Worm (Caenorhabditis elegans) whole organism, young adult: ENCODE data around the gene T12D8.9.

ENCODE experiments used
- B0019.2 ChIP-seq: fragments of 200-800 bp; sonication (Bioruptor generic); conservative IDR thresholded peaks from 2 replicates; pipeline ENCODE4 v1.3.6; 2022; ENCODE audit warnings: missing genetic modification reagents, missing genetic modification characterization, missing compliant biosample characterization
- C06A6.2 ChIP-seq: fragments of 200-800 bp; sonication (Bioruptor generic); conservative IDR thresholded peaks from 2 replicates; pipeline ENCODE4 v1.3.6; 2022; ENCODE audit warnings: missing genetic modification characterization, missing compliant biosample characterization
- D2030.7 ChIP-seq: fragments of 200-800 bp; sonication (Bioruptor generic); IDR thresholded peaks from 2 replicates; pipeline ENCODE4 v1.3.6; 2022; ENCODE audit warnings: missing genetic modification reagents, missing genetic modification characterization, missing compliant biosample characterization
- F33H1.4 ChIP-seq: fragments of 200-800 bp; sonication (Bioruptor generic); IDR thresholded peaks from 2 replicates; pipeline ENCODE4 v1.3.6; 2022; ENCODE audit warnings: missing genetic modification reagents, missing genetic modification characterization, missing compliant biosample characterization
- F57A8.1 ChIP-seq: fragments of 200-800 bp; sonication (Bioruptor generic); optimal IDR thresholded peaks from 2 replicates; lab custom pipeline; 2018; ENCODE audit warnings: mild to moderate bottlenecking, missing genetic modification characterization, moderate library complexity, missing compliant biosample characterization
- F57C9.4 ChIP-seq: sonication (generic microtip); optimal IDR thresholded peaks from 2 replicates; lab custom pipeline; 2017; ENCODE audit warnings: mild to moderate bottlenecking, missing genetic modification characterization, missing compliant biosample characterization
- Y53F4B.3 ChIP-seq: fragments of 200-800 bp; sonication (Bioruptor generic); IDR thresholded peaks from 2 replicates; pipeline ENCODE4 v1.3.6; 2022; ENCODE audit warnings: missing genetic modification reagents, missing genetic modification characterization, missing compliant biosample characterization
- Y53G8AR.9 ChIP-seq: fragments of 200-800 bp; sonication (Bioruptor generic); conservative IDR thresholded peaks from 2 replicates; pipeline ENCODE4 v1.3.6; 2022; ENCODE audit warnings: missing genetic modification reagents, missing genetic modification characterization, missing compliant biosample characterization
- Y67H2A.10 ChIP-seq: fragments of 200-800 bp; sonication (Bioruptor generic); conservative IDR thresholded peaks from 2 replicates; pipeline ENCODE4 v1.3.6; 2022; ENCODE audit warnings: missing genetic modification reagents, missing genetic modification characterization, missing compliant biosample characterization
- ama-1 ChIP-seq, 3 experiments: fragments of 150-350 bp in 1 of 3; sonication (generic microtip) in 2 of 3; optimal IDR thresholded peaks; 2 replicates each; lab custom pipeline; 2014 to 2018; ENCODE audit warnings: missing biosample characterization in 2 of 3, missing genetic modification characterization in 2 of 3, missing genetic modification reagents in 2 of 3
- atf-7 ChIP-seq: sonication (generic microtip); optimal IDR thresholded peaks from 2 replicates; lab custom pipeline; 2017; ENCODE audit warnings: mild to moderate bottlenecking, missing genetic modification characterization, missing compliant biosample characterization
- bed-2 ChIP-seq: fragments of 200-800 bp; sonication (Bioruptor generic); IDR thresholded peaks from 2 replicates; pipeline ENCODE4 v1.3.6; 2022; ENCODE audit warnings: missing genetic modification reagents, missing genetic modification characterization, missing compliant biosample characterization
- cebp-2 ChIP-seq: fragments of 200-800 bp; sonication (Bioruptor generic); IDR thresholded peaks from 2 replicates; pipeline ENCODE4 v1.3.6; 2022; ENCODE audit warnings: missing genetic modification characterization, missing compliant biosample characterization
- ceh-27 ChIP-seq: fragments of 200-800 bp; sonication (Bioruptor generic); optimal IDR thresholded peaks from 2 replicates; lab custom pipeline; 2018; ENCODE audit warnings: mild to moderate bottlenecking, missing genetic modification characterization, moderate library complexity, missing compliant biosample characterization
- ceh-40 ChIP-seq: fragments of 200-800 bp; sonication (Bioruptor generic); IDR thresholded peaks from 2 replicates; pipeline ENCODE4 v1.3.6; 2022; ENCODE audit warnings: missing genetic modification characterization, missing compliant biosample characterization
- ceh-91 ChIP-seq: fragments of 200-800 bp; sonication (Bioruptor generic); IDR thresholded peaks from 2 replicates; pipeline ENCODE4 v1.3.6; 2022; ENCODE audit warnings: missing genetic modification reagents, missing genetic modification characterization, missing compliant biosample characterization
- die-1 ChIP-seq: sonication (generic microtip); optimal IDR thresholded peaks from 2 replicates; lab custom pipeline; 2016; ENCODE audit warnings: missing genotype, mild to moderate bottlenecking, missing genetic modification characterization, missing compliant biosample characterization
- dpl-1 ChIP-seq: fragments of 150-350 bp; optimal IDR thresholded peaks from 2 replicates; lab custom pipeline; 2014; ENCODE audit warnings: missing biosample characterization, missing genetic modification reagents, missing genetic modification characterization
- egrh-3 ChIP-seq: fragments of 200-800 bp; sonication (Bioruptor generic); IDR thresholded peaks from 2 replicates; pipeline ENCODE4 v1.3.6; 2022; ENCODE audit warnings: missing genetic modification reagents, missing genetic modification characterization, missing compliant biosample characterization
- gei-17 ChIP-seq: fragments of 200-800 bp; sonication (Bioruptor generic); optimal IDR thresholded peaks from 2 replicates; lab custom pipeline; 2018; ENCODE audit warnings: mild to moderate bottlenecking, missing genetic modification characterization, missing compliant biosample characterization
- hmg-1.2 ChIP-seq: fragments of 200-800 bp; sonication (Bioruptor generic); IDR thresholded peaks from 2 replicates; pipeline ENCODE4 v1.3.6; 2022; ENCODE audit warnings: missing genetic modification reagents, missing genetic modification characterization, missing compliant biosample characterization
- let-607 ChIP-seq, 2 experiments: fragments of 200-800 bp in 1 of 2; sonication (Bioruptor generic) in 1 of 2; sonication (generic microtip) in 1 of 2; optimal IDR thresholded peaks; 2 replicates each; lab custom pipeline; 2016 to 2018; ENCODE audit warnings: mild to moderate bottlenecking in 2 of 2, missing compliant biosample characterization in 2 of 2, missing genetic modification characterization in 2 of 2, moderate library complexity in 2 of 2, missing genotype in 1 of 2
- lin-26 ChIP-seq: fragments of 200-800 bp; sonication (Bioruptor generic); IDR thresholded peaks from 2 replicates; pipeline ENCODE4 v1.3.6; 2022; ENCODE audit warnings: missing genetic modification reagents, missing genetic modification characterization, missing compliant biosample characterization
- lin-35 ChIP-seq, 3 experiments: fragments of 150-350 bp in 2 of 3; sonication (generic microtip) in 1 of 3; optimal IDR thresholded peaks; 2 replicates each; lab custom pipeline; 2014 to 2018; ENCODE audit warnings: missing biosample characterization in 3 of 3, missing genetic modification characterization in 3 of 3, missing genetic modification reagents in 3 of 3
- lin-40 ChIP-seq: sonication (generic microtip); optimal IDR thresholded peaks from 2 replicates; lab custom pipeline; 2016; ENCODE audit warnings: missing genetic modification characterization, mild to moderate bottlenecking, missing compliant biosample characterization, missing genotype, missing genetic modification reagents
- lin-54 ChIP-seq: fragments of 200-800 bp; sonication (Bioruptor generic); optimal IDR thresholded peaks from 2 replicates; lab custom pipeline; 2018; ENCODE audit warnings: mild to moderate bottlenecking, missing genetic modification characterization, missing compliant biosample characterization
- lsl-1 ChIP-seq: fragments of 200-800 bp; sonication (Bioruptor generic); optimal IDR thresholded peaks from 2 replicates; lab custom pipeline; 2018; ENCODE audit warnings: mild to moderate bottlenecking, missing genetic modification characterization, moderate library complexity, missing compliant biosample characterization
- madf-10 ChIP-seq: sonication (generic microtip); optimal IDR thresholded peaks from 2 replicates; lab custom pipeline; 2016; ENCODE audit warnings: mild to moderate bottlenecking, missing genetic modification characterization, missing compliant biosample characterization
- madf-3 ChIP-seq: fragments of 200-800 bp; sonication (Bioruptor generic); IDR thresholded peaks from 2 replicates; pipeline ENCODE4 v1.3.6; 2022; ENCODE audit warnings: missing genetic modification reagents, missing genetic modification characterization, missing compliant biosample characterization
- madf-6 ChIP-seq: fragments of 200-800 bp; sonication (Bioruptor generic); IDR thresholded peaks from 2 replicates; pipeline ENCODE4 v1.3.6; 2022; ENCODE audit warnings: missing genetic modification reagents, missing genetic modification characterization, missing compliant biosample characterization
- mcd-1 ChIP-seq: fragments of 200-800 bp; sonication (Bioruptor generic); IDR thresholded peaks from 2 replicates; pipeline ENCODE4 v1.3.6; 2022; ENCODE audit warnings: missing genetic modification reagents, missing genetic modification characterization, missing compliant biosample characterization
- mes-4 ChIP-seq: sonication (generic microtip); optimal IDR thresholded peaks from 2 replicates; lab custom pipeline; 2016; ENCODE audit warnings: missing genotype, missing genetic modification characterization, missing compliant biosample characterization
- nfya-2 ChIP-seq: fragments of 200-800 bp; sonication (Bioruptor generic); IDR thresholded peaks from 2 replicates; pipeline ENCODE4 v1.3.6; 2022; ENCODE audit warnings: missing genetic modification reagents, missing genetic modification characterization, missing compliant biosample characterization
- nhr-90 ChIP-seq: sonication (generic microtip); optimal IDR thresholded peaks from 2 replicates; lab custom pipeline; 2016; ENCODE audit warnings: missing genotype, mild to moderate bottlenecking, missing genetic modification characterization, missing compliant biosample characterization
- pbrm-1 ChIP-seq: fragments of 200-800 bp; sonication (Bioruptor generic); IDR thresholded peaks from 2 replicates; pipeline ENCODE4 v1.3.6; 2022; ENCODE audit warnings: missing genetic modification reagents, missing genetic modification characterization, missing compliant biosample characterization
- rcor-1 ChIP-seq: fragments of 200-800 bp; sonication (Bioruptor generic); IDR thresholded peaks from 2 replicates; pipeline ENCODE4 v1.3.6; 2022; ENCODE audit warnings: missing genetic modification reagents, missing genetic modification characterization, missing compliant biosample characterization
- sdz-38 ChIP-seq: sonication (generic microtip); optimal IDR thresholded peaks from 2 replicates; lab custom pipeline; 2016; ENCODE audit warnings: missing genotype, missing genetic modification characterization, missing compliant biosample characterization
- sea-2 ChIP-seq: fragments of 200-800 bp; sonication (Bioruptor generic); IDR thresholded peaks from 2 replicates; pipeline ENCODE4 v1.3.6; 2022; ENCODE audit warnings: missing genetic modification characterization, missing compliant biosample characterization
- snpc-4 ChIP-seq, 5 experiments: fragments of 150-350 bp in 1 of 5; sonication (generic microtip) in 4 of 5; optimal IDR thresholded peaks; 2 replicates each; lab custom pipeline; 2014 to 2018; ENCODE audit warnings: missing genetic modification characterization in 5 of 5, missing biosample characterization in 3 of 5, antibody characterized with exemption in 2 of 5, mild to moderate bottlenecking in 2 of 5, missing compliant biosample characterization in 2 of 5, missing genotype in 2 of 5, moderate library complexity in 2 of 5, missing genetic modification reagents in 1 of 5
- sptf-2 ChIP-seq: fragments of 200-800 bp; sonication (Bioruptor generic); optimal IDR thresholded peaks from 2 replicates; lab custom pipeline; 2018; ENCODE audit warnings: mild to moderate bottlenecking, missing genetic modification characterization, missing compliant biosample characterization
- tbp1 ChIP-seq: fragments of 200-800 bp; sonication (Bioruptor generic); optimal IDR thresholded peaks from 2 replicates; lab custom pipeline; 2018; ENCODE audit warnings: mild to moderate bottlenecking, missing genetic modification characterization, missing compliant biosample characterization
- tlf-1 ChIP-seq: fragments of 200-800 bp; sonication (Bioruptor generic); optimal IDR thresholded peaks from 2 replicates; lab custom pipeline; 2018; ENCODE audit warnings: mild to moderate bottlenecking, missing genetic modification characterization, missing compliant biosample characterization
- unc-62 ChIP-seq: fragments of 150-350 bp; optimal IDR thresholded peaks from 2 replicates; lab custom pipeline; 2014; ENCODE audit warnings: missing biosample characterization, missing genetic modification reagents, missing genetic modification characterization
- xnd-1 ChIP-seq: sonication (generic microtip); optimal IDR thresholded peaks from 2 replicates; lab custom pipeline; 2016; ENCODE audit warnings: missing genotype, missing genetic modification reagents, missing genetic modification characterization, missing compliant biosample characterization
- ztf-18 ChIP-seq: sonication (generic microtip); optimal IDR thresholded peaks from 2 replicates; lab custom pipeline; 2016; ENCODE audit warnings: missing genotype, mild to moderate bottlenecking, missing genetic modification characterization, missing compliant biosample characterization
- ztf-22 ChIP-seq: fragments of 200-800 bp; sonication (Bioruptor generic); optimal IDR thresholded peaks from 2 replicates; lab custom pipeline; 2018; ENCODE audit warnings: mild to moderate bottlenecking, missing genetic modification characterization, moderate library complexity, missing compliant biosample characterization

The T12D8.9 gene

DNA sequence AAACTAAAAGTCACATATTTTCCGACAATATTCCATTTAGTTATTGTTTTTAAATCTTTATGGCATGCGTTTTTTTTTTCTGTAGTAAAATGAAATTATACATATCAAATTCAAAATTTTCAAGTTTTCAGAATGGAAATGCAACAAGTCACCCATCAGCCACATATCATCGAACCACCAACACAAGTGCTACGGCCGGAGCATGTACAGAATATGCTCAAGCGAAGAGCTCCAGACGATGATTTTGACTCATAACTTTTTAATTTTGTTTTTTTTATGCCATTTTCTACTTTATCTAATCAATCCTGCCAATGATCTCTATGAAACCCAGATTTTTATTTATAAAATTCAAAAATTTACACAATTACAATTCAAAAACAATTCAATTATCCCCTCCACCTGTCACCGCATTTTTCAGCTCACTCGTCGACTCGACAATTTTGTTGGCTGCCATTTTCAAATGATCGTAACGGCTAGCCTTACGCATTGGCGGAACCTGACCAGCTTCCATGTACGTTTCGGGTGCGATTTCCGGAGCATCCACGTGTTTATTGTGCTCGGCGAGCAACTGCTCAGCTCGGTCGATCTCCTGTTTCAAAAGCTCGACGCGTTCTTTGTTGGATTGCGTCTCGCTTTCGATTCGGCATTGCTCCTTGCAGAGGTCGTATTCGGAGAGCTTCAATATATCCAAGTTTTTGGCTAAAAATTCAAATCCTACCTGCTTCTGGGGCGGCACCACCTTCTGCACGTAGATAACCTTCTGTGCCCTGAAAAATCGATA lies 8.9 kb downstream of the T12D8.9 start (continued):
- TF ChIP-seq ceh-91 (GFP tag; lab: Robert Waterston, UW) (no peak), madf-10 (tag; lab: Kevin White, UChicago) (peak; percentile 72), mcd-1 (GFP tag; lab: Robert Waterston, UW) (peak; percentile 46), D2030.7 (GFP tag; lab: Robert Waterston, UW) (peak; percentile 22; the same call in 1 of the 2 replicates), tlf-1 (GFP tag; lab: Kevin White, UChicago) (peak; percentile 50), tbp1 (peak; percentile 27), Y53G8AR.9 (GFP tag; lab: Robert Waterston, UW) (peak; percentile 77; the same call in 1 of the 2 replicates), madf-6 (no peak), lin-40 (tag; lab: Kevin White, UChicago) (no peak), pbrm-1 (GFP tag; lab: Robert Waterston, UW) (0 out of 2 replicates have a peak, but pooled peaks have one; percentile 35), Y53F4B.3 (GFP tag; lab: Robert Waterston, UW) (no peak), gei-17 (no peak), lsl-1 (GFP tag; lab: Kevin White, UChicago) (no peak), atf-7 (tag; lab: Kevin White, UChicago) (peak; percentile 49), ceh-27 (GFP tag; lab: Kevin White, UChicago) (no peak), dpl-1 (GFP tag; lab: Kevin White, UChicago) (no peak), Y67H2A.10 (GFP tag; lab: Robert Waterston, UW) (no peak), sdz-38 (tag; lab: Kevin White, UChicago) (no peak), lin-35 (GFP tag; optimal IDR thresholded peaks at IDR 0.05; lab: Kevin White, UChicago) (no peak), die-1 (tag; lab: Kevin White, UChicago) (peak; percentile 26), bed-2 (GFP tag; lab: Robert Waterston, UW) (no peak), F57C9.4 (tag; lab: Kevin White, UChicago) (peak; percentile 7), ceh-40 (no peak), B0019.2 (GFP tag; lab: Robert Waterston, UW) (no peak), lin-54 (GFP tag; lab: Kevin White, UChicago) (peak; percentile 29), nfya-2 (peak; percentile 68; the same call in 1 of the 2 replicates), unc-62 (GFP tag; lab: Kevin White, UChicago) (no peak), madf-3 (GFP tag; lab: Robert Waterston, UW) (0 out of 2 replicates have a peak, but pooled peaks have one; percentile 52), sea-2 (no peak), rcor-1 (GFP tag; lab: Robert Waterston, UW) (no peak), ama-1 (optimal IDR thresholded peaks at IDR 0.05; lab: Kevin White, UChicago) (no peak), ama-1 (GFP tag; optimal IDR thresholded peaks at IDR 0.05; lab: Kevin White, UChicago) (peak in 1 of 2 experiments; percentile 52), snpc-4 (GFP tag; optimal IDR thresholded peaks at IDR 0.05; lab: Kevin White, UChicago) (no peak), snpc-4 (tag; optimal IDR thresholded peaks at IDR 0.05; lab: Kevin White, UChicago) (no peak), mes-4 (tag; lab: Kevin White, UChicago) (no peak), cebp-2 (GFP tag; lab: Robert Waterston, UW) (no peak), let-607 (tag; optimal IDR thresholded peaks at IDR 0.05; lab: Kevin White, UChicago) (no peak), C06A6.2 (GFP tag; lab: Robert Waterston, UW) (no peak), xnd-1 (tag; lab: Kevin White, UChicago) (no peak), lin-26 (peak; percentile 38; the same call in 1 of the 2 replicates), F33H1.4 (GFP tag; lab: Robert Waterston, UW) (0 out of 2 replicates have a peak, but pooled peaks have one; percentile 7), F57A8.1 (no peak), egrh-3 (0 out of 2 replicates have a peak, but pooled peaks have one; percentile 12), sptf-2 (GFP tag; lab: Kevin White, UChicago) (no peak), ztf-18 (tag; lab: Kevin White, UChicago) (no peak), nhr-90 (tag; lab: Kevin White, UChicago) (peak; percentile 60), ztf-22 (GFP tag; lab: Kevin White, UChicago) (no peak), hmg-1.2 (no peak)
